Fruit fly (Drosophila melanogaster) whole organism, pupa: ENCODE data around the gene Liprin-beta.

Source experiments
- CG10348 ChIP-seq: fragments of 200-800 bp; sonication (Bioruptor generic); IDR thresholded peaks from 2 replicates; pipeline ENCODE4 v1.3.6; 2022; ENCODE audit warnings: missing biosample characterization, missing genetic modification characterization
- CG12605 ChIP-seq: fragments of 200-800 bp; sonication (Bioruptor generic); IDR thresholded peaks from 2 replicates; pipeline ENCODE4 v1.3.6; 2022; ENCODE audit warnings: missing biosample characterization, missing genetic modification characterization
- CG13204 ChIP-seq: fragments of 200-800 bp; sonication (Bioruptor generic); optimal IDR thresholded peaks from 2 replicates; lab custom pipeline; 2018; ENCODE audit warnings: missing biosample characterization, mild to moderate bottlenecking, missing genetic modification characterization, moderate library complexity
- CG14655 ChIP-seq: fragments of 200-800 bp; sonication (Bioruptor generic); optimal IDR thresholded peaks from 3 replicates; lab custom pipeline; 2017; ENCODE audit warnings: mild to moderate bottlenecking, missing biosample characterization, missing genetic modification reagents, missing genetic modification characterization
- CG4496 ChIP-seq: fragments of 200-800 bp; sonication (Bioruptor generic); IDR thresholded peaks from 3 replicates; pipeline ENCODE4 v1.3.6; 2022; ENCODE audit warnings: missing biosample characterization, missing genetic modification characterization
- CG8159 ChIP-seq: fragments of 200-800 bp; sonication (Bioruptor generic); optimal IDR thresholded peaks from 3 replicates; lab custom pipeline; 2018; ENCODE audit warnings: missing biosample characterization, mild to moderate bottlenecking, missing genetic modification characterization, moderate library complexity
- CG8301 ChIP-seq: fragments of 200-800 bp; sonication (Bioruptor generic); optimal IDR thresholded peaks from 2 replicates; lab custom pipeline; 2018; ENCODE audit warnings: missing biosample characterization, mild to moderate bottlenecking, missing genetic modification characterization
- D1 ChIP-seq: fragments of 200-800 bp; sonication (Bioruptor generic); optimal IDR thresholded peaks from 2 replicates; lab custom pipeline; 2018; ENCODE audit warnings: missing biosample characterization, mild to moderate bottlenecking, missing genetic modification characterization, moderate library complexity
- EcR ChIP-seq: fragments of 200-800 bp; sonication (Bioruptor generic); optimal IDR thresholded peaks from 3 replicates; lab custom pipeline; 2019; ENCODE audit warnings: missing biosample characterization, missing genetic modification characterization, mild to moderate bottlenecking, moderate library complexity, missing genetic modification reagents
- Snoo ChIP-seq: fragments of 200-800 bp; sonication (Bioruptor generic); optimal IDR thresholded peaks from 3 replicates; lab custom pipeline; 2017; ENCODE audit warnings: missing biosample characterization, mild to moderate bottlenecking, missing genetic modification characterization, inconsistent platforms
- gl ChIP-seq: fragments of 200-800 bp; sonication (Bioruptor generic); optimal IDR thresholded peaks from 2 replicates; lab custom pipeline; 2018; ENCODE audit warnings: missing biosample characterization, mild to moderate bottlenecking, missing genetic modification characterization
- rn ChIP-seq: fragments of 200-800 bp; sonication (Bioruptor generic); IDR thresholded peaks from 2 replicates; pipeline ENCODE4 v1.3.6; 2022; ENCODE audit warnings: missing biosample characterization, missing genetic modification characterization

DNA sequence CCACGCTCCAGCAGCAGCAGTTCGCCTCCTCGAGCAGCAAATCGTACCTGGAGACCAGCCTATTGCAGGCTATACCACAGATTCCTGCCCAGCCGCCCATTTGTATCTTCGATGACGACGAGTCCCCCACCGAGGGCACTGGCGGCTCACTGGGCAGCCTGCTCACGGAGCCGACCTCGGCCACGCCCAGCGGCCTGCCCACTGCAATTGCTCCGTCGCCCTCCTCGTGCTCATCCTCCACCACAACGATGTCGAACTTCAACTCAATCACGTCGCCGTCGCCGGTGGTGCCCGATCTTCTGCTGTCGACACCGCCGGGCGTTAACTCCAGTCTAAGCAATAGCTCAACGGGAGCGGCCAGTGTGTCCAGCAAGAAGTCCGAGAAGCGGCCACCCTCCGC is 9.4 kb upstream of the Liprin-beta start:
- TF ChIP-seq Snoo (tag; lab: Kevin White, UChicago) (no peak), CG13204 (GFP tag; lab: Kevin White, UChicago) (no peak), CG14655 (GFP tag; lab: Kevin White, UChicago) (no peak), CG8301 (no peak), EcR (GFP tag; lab: Kevin White, UChicago) (no peak), gl (tag; lab: Kevin White, UChicago) (no peak), D1 (no peak), rn (GFP tag; lab: Robert Waterston, UW) (no peak), CG10348 (GFP tag; lab: Robert Waterston, UW) (no peak), CG4496 (GFP tag; lab: Robert Waterston, UW) (no peak), CG8159 (tag; lab: Kevin White, UChicago) (no peak), CG12605 (no peak)
